Fruit fly (Drosophila melanogaster) whole organism, embryonic: ENCODE measurements around the gene Acf.

Experiments used
- ATbp ChIP-seq: fragments of 200-800 bp; sonication (Bioruptor generic); optimal IDR thresholded peaks from 2 replicates; lab custom pipeline; 2017; ENCODE audit warnings: missing biosample characterization, mild to moderate bottlenecking, missing genetic modification characterization, missing genetic modification reagents
- Bdp1 ChIP-seq: fragments of 200-800 bp; sonication (Bioruptor generic); optimal IDR thresholded peaks from 3 replicates; lab custom pipeline; 2016; ENCODE audit warnings: missing biosample characterization, missing genetic modification characterization
- BtbVII ChIP-seq: fragments of 200-800 bp; sonication (Bioruptor generic); optimal IDR thresholded peaks from 3 replicates; lab custom pipeline; 2017; ENCODE audit warnings: missing biosample characterization, mild to moderate bottlenecking, missing genetic modification characterization
- C15 ChIP-seq: fragments of 200-800 bp; sonication (Bioruptor generic); IDR thresholded peaks from 3 replicates; pipeline ENCODE4 v1.3.6; 2022; ENCODE audit warnings: missing biosample characterization, missing genetic modification characterization
- CG10565 ChIP-seq: fragments of 200-800 bp; sonication (Bioruptor generic); optimal IDR thresholded peaks from 3 replicates; lab custom pipeline; 2016; ENCODE audit warnings: missing biosample characterization, mild to moderate bottlenecking, missing genetic modification characterization
- CG10959 ChIP-seq: fragments of 200-800 bp; sonication (Bioruptor generic); IDR thresholded peaks from 2 replicates; pipeline ENCODE4 v1.3.6; 2022; ENCODE audit warnings: missing biosample characterization, missing genetic modification characterization
- CG13296 ChIP-seq: fragments of 200-800 bp; sonication (Bioruptor generic); optimal IDR thresholded peaks from 3 replicates; lab custom pipeline; 2018; ENCODE audit warnings: missing biosample characterization, mild to moderate bottlenecking, missing genetic modification characterization
- CG13894 ChIP-seq: fragments of 200-800 bp; sonication (Bioruptor generic); optimal IDR thresholded peaks from 3 replicates; lab custom pipeline; 2018; ENCODE audit warnings: missing biosample characterization, mild to moderate bottlenecking, missing genetic modification characterization, moderate library complexity
- CG14965 ChIP-seq: fragments of 200-800 bp; sonication (Bioruptor generic); optimal IDR thresholded peaks from 2 replicates; lab custom pipeline; 2016; ENCODE audit warnings: missing biosample characterization, missing genetic modification characterization, borderline replicate concordance
- CG15269 ChIP-seq: fragments of 200-800 bp; sonication (Bioruptor generic); optimal IDR thresholded peaks from 2 replicates; lab custom pipeline; 2018; ENCODE audit warnings: missing biosample characterization, mild to moderate bottlenecking, missing genetic modification characterization, moderate library complexity
- CG1792 ChIP-seq: fragments of 200-800 bp; sonication (Bioruptor generic); optimal IDR thresholded peaks from 2 replicates; lab custom pipeline; 2016; ENCODE audit warnings: missing biosample characterization, missing genetic modification characterization
- CG18599 ChIP-seq: fragments of 200-800 bp; sonication (Bioruptor generic); optimal IDR thresholded peaks from 3 replicates; lab custom pipeline; 2017; ENCODE audit warnings: missing biosample characterization, missing genetic modification characterization, mild to moderate bottlenecking, moderate library complexity, missing genetic modification reagents
- CG2712 ChIP-seq: fragments of 200-800 bp; optimal IDR thresholded peaks from 3 replicates; lab custom pipeline; 2019; ENCODE audit warnings: missing biosample characterization, mild to moderate bottlenecking, missing genetic modification characterization, moderate library complexity
- CG30431 ChIP-seq: fragments of 200-800 bp; sonication (Bioruptor generic); optimal IDR thresholded peaks from 2 replicates; lab custom pipeline; 2017; ENCODE audit warnings: missing biosample characterization, missing genetic modification characterization
- CG31224 ChIP-seq: fragments of 200-800 bp; sonication (Bioruptor generic); IDR thresholded peaks from 2 replicates; pipeline ENCODE4 v1.3.6; 2022; ENCODE audit warnings: missing biosample characterization, missing genetic modification characterization
- CG31365 ChIP-seq: fragments of 200-800 bp; sonication (Bioruptor generic); optimal IDR thresholded peaks from 2 replicates; lab custom pipeline; 2018; ENCODE audit warnings: missing biosample characterization, mild to moderate bottlenecking, missing genetic modification characterization
- CG32767 ChIP-seq: fragments of 200-800 bp; sonication (Bioruptor generic); IDR thresholded peaks from 2 replicates; pipeline ENCODE4 v1.3.6; 2022; ENCODE audit warnings: missing biosample characterization, missing genetic modification characterization
- CG3407 ChIP-seq: fragments of 200-800 bp; sonication (Bioruptor generic); optimal IDR thresholded peaks from 2 replicates; lab custom pipeline; 2018; ENCODE audit warnings: missing biosample characterization, mild to moderate bottlenecking, missing genetic modification characterization
- CG34224 ChIP-seq: fragments of 200-800 bp; sonication (Bioruptor generic); IDR thresholded peaks from 3 replicates; pipeline ENCODE4 v1.3.6; 2022; ENCODE audit warnings: missing biosample characterization, missing genetic modification characterization; ENCODE audit not compliant: partially characterized antibody
- CG4617 ChIP-seq: fragments of 200-800 bp; sonication (Bioruptor generic); optimal IDR thresholded peaks from 3 replicates; lab custom pipeline; 2016; ENCODE audit warnings: missing biosample characterization, missing genetic modification characterization, borderline replicate concordance
- CG6689 ChIP-seq: fragments of 200-800 bp; sonication (Bioruptor generic); IDR thresholded peaks from 2 replicates; pipeline ENCODE4 v1.3.6; 2022; ENCODE audit warnings: missing biosample characterization, missing genetic modification characterization
- CG7987 ChIP-seq: fragments of 200-800 bp; sonication (Bioruptor generic); optimal IDR thresholded peaks from 2 replicates; lab custom pipeline; 2018; ENCODE audit warnings: missing biosample characterization, mild to moderate bottlenecking, missing genetic modification characterization, moderate library complexity
- CG8089 ChIP-seq: fragments of 200-800 bp; sonication (Bioruptor generic); optimal IDR thresholded peaks from 3 replicates; lab custom pipeline; 2016; ENCODE audit warnings: missing biosample characterization, missing genetic modification characterization
- CG8478 ChIP-seq: fragments of >200 bp; optimal IDR thresholded peaks from 2 replicates; lab custom pipeline; 2018
- CTCF ChIP-seq: fragments of 200-800 bp; sonication (Bioruptor generic); optimal IDR thresholded peaks from 2 replicates; lab custom pipeline; 2017; ENCODE audit warnings: missing biosample characterization, mild to moderate bottlenecking, missing genetic modification characterization, moderate library complexity
- CrebB ChIP-seq: fragments of 200-800 bp; sonication (Bioruptor generic); optimal IDR thresholded peaks from 3 replicates; lab custom pipeline; 2018; ENCODE audit warnings: missing biosample characterization, mild to moderate bottlenecking, missing genetic modification characterization
- Dp ChIP-seq: fragments of 200-800 bp; sonication (Bioruptor generic); optimal IDR thresholded peaks from 2 replicates; lab custom pipeline; 2018; ENCODE audit warnings: missing biosample characterization, mild to moderate bottlenecking, missing genetic modification characterization, moderate library complexity
- Ets97D ChIP-seq: fragments of 200-800 bp; sonication (Bioruptor generic); optimal IDR thresholded peaks from 3 replicates; lab custom pipeline; 2016; ENCODE audit warnings: missing biosample characterization, missing genetic modification characterization
- HLH3B ChIP-seq: fragments of 200-800 bp; sonication (Bioruptor generic); IDR thresholded peaks from 2 replicates; pipeline ENCODE4 v1.3.6; 2022; ENCODE audit warnings: missing biosample characterization, missing genetic modification characterization
- Hr78 ChIP-seq, 2 experiments: fragments of 200-800 bp in 1 of 2; fragments of >200 bp in 1 of 2; sonication (Bioruptor generic) in 1 of 2; optimal IDR thresholded peaks; 2 replicates each; lab custom pipeline; 2017 to 2019; ENCODE audit warnings: missing biosample characterization in 2 of 2, missing genetic modification characterization in 2 of 2, mild to moderate bottlenecking in 1 of 2, moderate library complexity in 1 of 2
- MTF-1 ChIP-seq: fragments of 200-800 bp; sonication (Bioruptor generic); optimal IDR thresholded peaks from 2 replicates; lab custom pipeline; 2018; ENCODE audit warnings: missing biosample characterization, mild to moderate bottlenecking, missing genetic modification characterization, borderline replicate concordance
- Pdp1 ChIP-seq, 2 experiments: fragments of 200-800 bp; sonication (Bioruptor generic); optimal IDR thresholded peaks; 3 replicates each; lab custom pipeline; 2016; ENCODE audit warnings: missing biosample characterization in 2 of 2, missing genetic modification characterization in 2 of 2, mild to moderate bottlenecking in 1 of 2, moderate library complexity in 1 of 2
- Ravus ChIP-seq: fragments of 200-800 bp; sonication (Bioruptor generic); IDR thresholded peaks from 2 replicates; pipeline ENCODE4 v1.3.6; 2022; ENCODE audit warnings: missing biosample characterization, missing genetic modification characterization
- Vsx1 ChIP-seq: fragments of 200-800 bp; sonication (Bioruptor generic); optimal IDR thresholded peaks from 2 replicates; lab custom pipeline; 2017; ENCODE audit warnings: missing biosample characterization, mild to moderate bottlenecking, missing genetic modification characterization, missing genetic modification reagents
- Xbp1 ChIP-seq: fragments of 200-800 bp; sonication (Bioruptor generic); optimal IDR thresholded peaks from 3 replicates; lab custom pipeline; 2016; ENCODE audit warnings: missing biosample characterization, mild to moderate bottlenecking, missing genetic modification characterization
- ato ChIP-seq: fragments of 200-800 bp; sonication (Bioruptor generic); IDR thresholded peaks from 2 replicates; pipeline ENCODE4 v1.3.6; 2022; ENCODE audit warnings: missing biosample characterization, missing genetic modification characterization; ENCODE audit not compliant: partially characterized antibody
- caup ChIP-seq: fragments of 200-800 bp; sonication (Bioruptor generic); optimal IDR thresholded peaks from 3 replicates; lab custom pipeline; 2017; ENCODE audit warnings: missing biosample characterization, mild to moderate bottlenecking, missing genetic modification characterization, moderate library complexity; ENCODE audit not compliant: severe bottlenecking
- crp ChIP-seq, 2 experiments: fragments of 200-800 bp; sonication (Bioruptor generic); optimal IDR thresholded peaks; 2 replicates in 1 of 2; 3 replicates in 1 of 2; lab custom pipeline; 2017; ENCODE audit warnings: missing biosample characterization in 2 of 2, missing genetic modification characterization in 2 of 2, mild to moderate bottlenecking in 1 of 2, moderate library complexity in 1 of 2
- fd64A ChIP-seq: fragments of 200-800 bp; sonication (Bioruptor generic); optimal IDR thresholded peaks from 3 replicates; lab custom pipeline; 2018; ENCODE audit warnings: missing biosample characterization, mild to moderate bottlenecking, missing genetic modification characterization
- gce ChIP-seq: fragments of 200-800 bp; sonication (Bioruptor generic); IDR thresholded peaks from 3 replicates; pipeline ENCODE4 v1.3.6; 2022; ENCODE audit warnings: missing biosample characterization, missing genetic modification characterization
- hkb ChIP-seq, 2 experiments: fragments of 200-800 bp in 1 of 2; fragments of >200 bp in 1 of 2; sonication (Bioruptor generic) in 1 of 2; IDR thresholded peaks in 1 of 2; optimal IDR thresholded peaks in 1 of 2; 2 replicates each; pipeline versions ENCODE4 v1.3.6 to Lab custom; 2017 to 2022; ENCODE audit warnings: missing biosample characterization in 1 of 2, missing genetic modification characterization in 1 of 2
- ken ChIP-seq: fragments of 200-800 bp; sonication (Bioruptor generic); IDR thresholded peaks from 3 replicates; pipeline ENCODE4 v1.3.6; 2022; ENCODE audit warnings: missing biosample characterization, missing genetic modification characterization
- klu ChIP-seq: fragments of 200-800 bp; sonication (Bioruptor generic); IDR thresholded peaks from 2 replicates; pipeline ENCODE4 v1.3.6; 2022; ENCODE audit warnings: missing biosample characterization, missing genetic modification characterization
- luna ChIP-seq: fragments of 200-800 bp; sonication (Bioruptor generic); optimal IDR thresholded peaks from 2 replicates; lab custom pipeline; 2016; ENCODE audit warnings: missing biosample characterization, missing genetic modification characterization
- maf-S ChIP-seq: fragments of 200-800 bp; sonication (Bioruptor generic); optimal IDR thresholded peaks from 2 replicates; lab custom pipeline; 2016; ENCODE audit warnings: missing biosample characterization, missing genetic modification characterization
- onecut ChIP-seq: fragments of 200-800 bp; sonication (Bioruptor generic); IDR thresholded peaks from 2 replicates; pipeline ENCODE4 v1.3.6; 2022; ENCODE audit warnings: missing biosample characterization, missing genetic modification characterization
- ro ChIP-seq: fragments of 200-800 bp; sonication (Bioruptor generic); IDR thresholded peaks from 2 replicates; pipeline ENCODE4 v1.3.6; 2022; ENCODE audit warnings: missing biosample characterization, missing genetic modification characterization
- schlank ChIP-seq: fragments of 200-800 bp; sonication (Bioruptor generic); optimal IDR thresholded peaks from 2 replicates; lab custom pipeline; 2018; ENCODE audit warnings: missing biosample characterization, mild to moderate bottlenecking, missing genetic modification characterization
- slp2 ChIP-seq: fragments of 200-800 bp; sonication (Bioruptor generic); optimal IDR thresholded peaks from 2 replicates; lab custom pipeline; 2016; ENCODE audit warnings: missing biosample characterization, missing genetic modification characterization
- tio ChIP-seq: fragments of 200-800 bp; sonication (Bioruptor generic); optimal IDR thresholded peaks from 2 replicates; lab custom pipeline; 2017; ENCODE audit warnings: missing biosample characterization, missing genetic modification characterization, inconsistent platforms

Acf gene

dm6 chr3R:31758587-31759167 is 35.1 kb upstream of the Acf start, which contains the start of gene CG2187 (continued):
- TF ChIP-seq CG2712 (tag; lab: Kevin White, UChicago) (no peak), caup (peak; percentile 16), CG3407 (peak; percentile 0), CG4617 (GFP tag; lab: Kevin White, UChicago) (no peak), Vsx1 (no peak), ro (no peak), onecut (GFP tag; lab: Robert Waterston, UW) (peak; percentile 20; the same call in 1 of the 2 replicates), crp (GFP tag; optimal IDR thresholded peaks at IDR 0.05; lab: Kevin White, UChicago) (no peak), CG31365 (tag; lab: Kevin White, UChicago) (no peak), CG13894 (no peak), Ravus (GFP tag; lab: Robert Waterston, UW) (no peak), ATbp (GFP tag; lab: Kevin White, UChicago) (peak; percentile 61), C15 (no peak), ken (GFP tag; lab: Robert Waterston, UW) (no peak), CG8089 (no peak), CrebB (no peak), Pdp1 (GFP tag; optimal IDR thresholded peaks at IDR 0.05; lab: Kevin White, UChicago) (peak in 1 of 2 experiments; percentile 35), gce (GFP tag; lab: Robert Waterston, UW) (no peak), Bdp1 (no peak), CG8478 (lab: Kevin White, UChicago) (no peak), Xbp1 (GFP tag; lab: Kevin White, UChicago) (no peak), CG7987 (GFP tag; lab: Kevin White, UChicago) (peak; percentile 18), CG30431 (no peak), CG34224 (GFP tag; lab: Robert Waterston, UW) (no peak), CG15269 (tag; lab: Kevin White, UChicago) (no peak), CG14965 (GFP tag; lab: Kevin White, UChicago) (no peak), CG1792 (GFP tag; lab: Kevin White, UChicago) (no peak), luna (GFP tag; lab: Kevin White, UChicago) (no peak), CTCF (no peak), CG13296 (GFP tag; lab: Kevin White, UChicago) (peak; percentile 5), hkb (optimal IDR thresholded peaks at IDR 0.05; lab: Kevin White, UChicago) (no peak), hkb (GFP tag; IDR thresholded peaks at IDR 0.05; lab: Robert Waterston, UW) (peak; percentile 13; the same call in 1 of the 2 replicates), Dp (no peak), CG10565 (GFP tag; lab: Kevin White, UChicago) (no peak), klu (GFP tag; lab: Robert Waterston, UW) (no peak), maf-S (no peak), Ets97D (GFP tag; lab: Kevin White, UChicago) (no peak), CG32767 (no peak), CG31224 (GFP tag; lab: Robert Waterston, UW) (no peak), CG18599 (GFP tag; lab: Kevin White, UChicago) (peak; percentile 45), ato (no peak), fd64A (peak; percentile 46), CG6689 (no peak), slp2 (GFP tag; lab: Kevin White, UChicago) (no peak), CG10959 (GFP tag; lab: Robert Waterston, UW) (no peak), Hr78 (GFP tag; optimal IDR thresholded peaks at IDR 0.05; lab: Kevin White, UChicago) (peak in 1 of 2 experiments; percentile 9), BtbVII (GFP tag; lab: Kevin White, UChicago) (peak; percentile 32), schlank (tag; lab: Kevin White, UChicago) (peak; percentile 37), tio (GFP tag; lab: Kevin White, UChicago) (no peak), HLH3B (GFP tag; lab: Robert Waterston, UW) (peak; percentile 22; the same call in 1 of the 2 replicates), MTF-1 (no peak)
